Fruit fly (Drosophila melanogaster) ovary, adult (tissue): ENCODE data around the gene Hr4.

Experiments
- CG17801 ChIP-seq: fragments of 200-800 bp; optimal IDR thresholded peaks from 2 replicates; lab custom pipeline; 2019; ENCODE audit warnings: missing biosample characterization, mild to moderate bottlenecking, missing genetic modification characterization, moderate library complexity; ENCODE audit not compliant: partially characterized antibody

Gene Hr4

dm6 chrX:2012837-2013236 lies 71.1 kb downstream of the Hr4 start:
- peak; percentile 56 for TF ChIP-seq CG17801

dm6 chrX:2013365-2013764 lies 71.6 kb downstream of the Hr4 start:
- TF ChIP-seq CG17801: no peak

- no peak for TF ChIP-seq CG17801
These were observed 83.1 kb downstream of the Hr4 start for dm6 chrX:2024819-2025218.

dm6 chrX:2031308-2031707 lies 89.6 kb downstream of the Hr4 start:
- TF ChIP-seq CG17801: peak; percentile 6

dm6 chrX:2032160-2032801 lies 90.5 kb downstream of the Hr4 start:
- TF ChIP-seq CG17801: no peak

- TF ChIP-seq CG17801: peak; percentile 9
These were observed 91.2 kb downstream of the Hr4 start for dm6 chrX:2032821-2033436.

- TF ChIP-seq CG17801: no peak
These were observed 94.6 kb downstream of the Hr4 start for dm6 chrX:2036383-2036782.

dm6 chrX:2036800-2037488 lies 95.2 kb downstream of the Hr4 start:
- TF ChIP-seq CG17801: no peak

- TF ChIP-seq CG17801: no peak
These were observed 95.9 kb downstream of the Hr4 start for dm6 chrX:2037605-2038004.

- peak; percentile 70 for TF ChIP-seq CG17801
These were observed 99.7 kb downstream of the Hr4 start, which contains the start of gene CG4313 for dm6 chrX:2041312-2041918. Gene CG4313, plus strand, starts transcription at chrX:2041868.

- peak; percentile 5 for TF ChIP-seq CG17801
These were observed 100.5 kb downstream of the Hr4 start, which contains the start of the genes Actn and usp for dm6 chrX:2041981-2042847. Gene Actn, minus strand, starts transcription at chrX:2042311. Gene usp, minus strand, starts transcription at chrX:2042311.

dm6 chrX:2043660-2044397 lies 102.1 kb downstream of the Hr4 start, which contains the start of gene CG4325:
Gene CG4325, minus strand, starts transcription at chrX:2043818.
- no peak for TF ChIP-seq CG17801

- no peak for TF ChIP-seq CG17801
These were observed 107.3 kb downstream of the Hr4 start for dm6 chrX:2048778-2049686.
